Fruit fly (Drosophila melanogaster) whole organism, embryonic: ENCODE results near the gene CG31551.
A peak's percentile ranks its signal among the peaks of the same experiment; 100 is the strongest.

Source experiments
- Ada2b ChIP-seq: fragments of 200-800 bp; sonication (Bioruptor generic); IDR thresholded peaks from 2 replicates; pipeline ENCODE4 v1.3.6; 2022; ENCODE audit warnings: missing biosample characterization, missing genetic modification characterization
- B-H2 ChIP-seq: fragments of 200-800 bp; sonication (Bioruptor generic); optimal IDR thresholded peaks from 2 replicates; lab custom pipeline; 2018; ENCODE audit warnings: missing biosample characterization, mild to moderate bottlenecking, missing genetic modification characterization
- Blimp-1 ChIP-seq: fragments of 200-800 bp; sonication (Bioruptor generic); optimal IDR thresholded peaks from 3 replicates; lab custom pipeline; 2018; ENCODE audit warnings: missing biosample characterization, missing genetic modification characterization, mild to moderate bottlenecking, moderate library complexity, missing genetic modification reagents
- CG10654 ChIP-seq: fragments of 200-800 bp; sonication (Bioruptor generic); optimal IDR thresholded peaks from 2 replicates; lab custom pipeline; 2016; ENCODE audit warnings: missing biosample characterization, missing genetic modification characterization
- CG15073 ChIP-seq: fragments of 200-800 bp; sonication (Bioruptor generic); optimal IDR thresholded peaks from 2 replicates; lab custom pipeline; 2016; ENCODE audit warnings: missing biosample characterization, missing genetic modification characterization
- CG15514 ChIP-seq: fragments of 200-800 bp; sonication (Bioruptor generic); optimal IDR thresholded peaks from 3 replicates; lab custom pipeline; 2017; ENCODE audit warnings: missing biosample characterization, missing genetic modification characterization, mild to moderate bottlenecking, moderate library complexity, missing genetic modification reagents
- CG16813 ChIP-seq: fragments of 200-800 bp; sonication (Bioruptor generic); IDR thresholded peaks from 3 replicates; pipeline ENCODE4 v1.3.6; 2022; ENCODE audit warnings: missing biosample characterization, missing genetic modification characterization; ENCODE audit not compliant: partially characterized antibody
- CG17568 ChIP-seq: fragments of 200-800 bp; sonication (Bioruptor generic); optimal IDR thresholded peaks from 2 replicates; lab custom pipeline; 2018; ENCODE audit warnings: missing biosample characterization, mild to moderate bottlenecking, missing genetic modification characterization, moderate library complexity
- CG2116 ChIP-seq: fragments of 200-800 bp; sonication (Bioruptor generic); optimal IDR thresholded peaks from 3 replicates; lab custom pipeline; 2018; ENCODE audit warnings: missing biosample characterization, mild to moderate bottlenecking, missing genetic modification characterization
- CG2129 ChIP-seq: fragments of 200-800 bp; sonication (Bioruptor generic); IDR thresholded peaks from 2 replicates; pipeline ENCODE4 v1.3.6; 2022; ENCODE audit warnings: missing biosample characterization, missing genetic modification characterization; ENCODE audit not compliant: partially characterized antibody
- CG31224 ChIP-seq: fragments of 200-800 bp; sonication (Bioruptor generic); IDR thresholded peaks from 2 replicates; pipeline ENCODE4 v1.3.6; 2022; ENCODE audit warnings: missing biosample characterization, missing genetic modification characterization
- CG32767 ChIP-seq: fragments of 200-800 bp; sonication (Bioruptor generic); IDR thresholded peaks from 2 replicates; pipeline ENCODE4 v1.3.6; 2022; ENCODE audit warnings: missing biosample characterization, missing genetic modification characterization
- CG34376 ChIP-seq: fragments of 200-800 bp; sonication (Bioruptor generic); optimal IDR thresholded peaks from 2 replicates; lab custom pipeline; 2018; ENCODE audit warnings: missing biosample characterization, mild to moderate bottlenecking, missing genetic modification characterization
- CG4617 ChIP-seq: fragments of 200-800 bp; sonication (Bioruptor generic); optimal IDR thresholded peaks from 3 replicates; lab custom pipeline; 2016; ENCODE audit warnings: missing biosample characterization, missing genetic modification characterization, borderline replicate concordance
- CG8281 ChIP-seq: fragments of 200-800 bp; sonication (Bioruptor generic); optimal IDR thresholded peaks from 2 replicates; lab custom pipeline; 2018; ENCODE audit warnings: missing biosample characterization, mild to moderate bottlenecking, missing genetic modification characterization, moderate library complexity
- CG8359 ChIP-seq: fragments of 200-800 bp; sonication (Bioruptor generic); optimal IDR thresholded peaks from 2 replicates; lab custom pipeline; 2017; ENCODE audit warnings: missing biosample characterization, mild to moderate bottlenecking, missing genetic modification characterization, borderline replicate concordance
- CG8765 ChIP-seq: fragments of 200-800 bp; sonication (Bioruptor generic); IDR thresholded peaks from 2 replicates; pipeline ENCODE4 v1.3.6; 2022; ENCODE audit warnings: missing biosample characterization, missing genetic modification characterization
- CG9437 ChIP-seq: fragments of 200-800 bp; sonication (Bioruptor generic); optimal IDR thresholded peaks from 2 replicates; lab custom pipeline; 2018; ENCODE audit warnings: missing biosample characterization, mild to moderate bottlenecking, missing genetic modification characterization
- CG9817 ChIP-seq: fragments of 200-800 bp; sonication (Bioruptor generic); optimal IDR thresholded peaks from 2 replicates; lab custom pipeline; 2018; ENCODE audit warnings: missing biosample characterization, mild to moderate bottlenecking, missing genetic modification characterization, moderate library complexity
- CG9876 ChIP-seq: fragments of 200-800 bp; sonication (Bioruptor generic); optimal IDR thresholded peaks from 2 replicates; lab custom pipeline; 2016; ENCODE audit warnings: missing biosample characterization, missing genetic modification characterization
- CoRest ChIP-seq: fragments of 200-800 bp; sonication (Bioruptor generic); optimal IDR thresholded peaks from 3 replicates; lab custom pipeline; 2018; ENCODE audit warnings: missing biosample characterization, mild to moderate bottlenecking, missing genetic modification characterization, moderate library complexity
- D19B ChIP-seq: fragments of 200-800 bp; sonication (Bioruptor generic); optimal IDR thresholded peaks from 2 replicates; lab custom pipeline; 2017; ENCODE audit warnings: missing biosample characterization, mild to moderate bottlenecking, missing genetic modification characterization
- Dbx ChIP-seq: fragments of 200-800 bp; sonication (Bioruptor generic); IDR thresholded peaks from 3 replicates; pipeline ENCODE4 v1.3.6; 2022; ENCODE audit warnings: missing biosample characterization, missing genetic modification characterization
- Deaf1 ChIP-seq: fragments of 200-800 bp; optimal IDR thresholded peaks from 3 replicates; lab custom pipeline; 2019; ENCODE audit warnings: missing biosample characterization, mild to moderate bottlenecking, missing genetic modification characterization, moderate library complexity
- Ets97D ChIP-seq: fragments of 200-800 bp; sonication (Bioruptor generic); optimal IDR thresholded peaks from 3 replicates; lab custom pipeline; 2016; ENCODE audit warnings: missing biosample characterization, missing genetic modification characterization
- H2.0 ChIP-seq: fragments of 200-800 bp; sonication (Bioruptor generic); IDR thresholded peaks from 2 replicates; pipeline ENCODE4 v1.3.6; 2022; ENCODE audit warnings: missing biosample characterization, missing genetic modification characterization
- HLH4C ChIP-seq: fragments of 200-800 bp; sonication (Bioruptor generic); IDR thresholded peaks from 3 replicates; pipeline ENCODE4 v1.3.6; 2022; ENCODE audit warnings: missing biosample characterization, missing genetic modification characterization; ENCODE audit not compliant: partially characterized antibody
- HmgD ChIP-seq: fragments of 200-800 bp; sonication (Bioruptor generic); optimal IDR thresholded peaks from 3 replicates; lab custom pipeline; 2016; ENCODE audit warnings: missing biosample characterization, missing genetic modification characterization
- NK7.1 ChIP-seq: fragments of 200-800 bp; sonication (Bioruptor generic); optimal IDR thresholded peaks from 3 replicates; lab custom pipeline; 2016; ENCODE audit warnings: missing biosample characterization, missing genetic modification characterization
- Scr ChIP-seq: fragments of 200-800 bp; sonication (Bioruptor generic); IDR thresholded peaks from 2 replicates; pipeline ENCODE4 v1.3.6; 2022; ENCODE audit warnings: missing biosample characterization, missing genetic modification characterization; ENCODE audit not compliant: partially characterized antibody
- ab ChIP-seq: fragments of 200-800 bp; sonication (Bioruptor generic); optimal IDR thresholded peaks from 2 replicates; lab custom pipeline; 2016; ENCODE audit warnings: missing biosample characterization, missing genetic modification characterization
- abd-A ChIP-seq: fragments of 200-800 bp; sonication (Bioruptor generic); optimal IDR thresholded peaks from 3 replicates; lab custom pipeline; 2019; ENCODE audit warnings: missing biosample characterization, mild to moderate bottlenecking, missing genetic modification characterization, moderate library complexity
- cg ChIP-seq: fragments of 200-800 bp; sonication (Bioruptor generic); optimal IDR thresholded peaks from 3 replicates; lab custom pipeline; 2019; ENCODE audit warnings: missing biosample characterization, mild to moderate bottlenecking, missing genetic modification characterization, moderate library complexity
- corto ChIP-seq: fragments of 200-800 bp; sonication (Bioruptor generic); optimal IDR thresholded peaks from 2 replicates; lab custom pipeline; 2016; ENCODE audit warnings: missing biosample characterization, mild to moderate bottlenecking, missing genetic modification characterization, moderate library complexity
- danr ChIP-seq: fragments of 200-800 bp; sonication (Bioruptor generic); IDR thresholded peaks from 2 replicates; pipeline ENCODE4 v1.3.6; 2022; ENCODE audit warnings: missing biosample characterization, missing genetic modification characterization
- dm ChIP-seq: fragments of 200-800 bp; sonication (Bioruptor generic); optimal IDR thresholded peaks from 3 replicates; lab custom pipeline; 2016; ENCODE audit warnings: missing biosample characterization, missing genetic modification characterization
- grn ChIP-seq: fragments of 200-800 bp; sonication (Bioruptor generic); optimal IDR thresholded peaks from 3 replicates; lab custom pipeline; 2017; ENCODE audit warnings: missing biosample characterization, missing genetic modification characterization
- jing ChIP-seq: fragments of 200-800 bp; sonication (Bioruptor generic); optimal IDR thresholded peaks from 2 replicates; lab custom pipeline; 2018; ENCODE audit warnings: missing biosample characterization, mild to moderate bottlenecking, missing genetic modification characterization
- knrl ChIP-seq: fragments of 200-800 bp; sonication (Bioruptor generic); IDR thresholded peaks from 3 replicates; pipeline ENCODE4 v1.3.6; 2022; ENCODE audit warnings: missing biosample characterization, missing genetic modification characterization; ENCODE audit not compliant: partially characterized antibody
- maf-S ChIP-seq: fragments of 200-800 bp; sonication (Bioruptor generic); optimal IDR thresholded peaks from 2 replicates; lab custom pipeline; 2016; ENCODE audit warnings: missing biosample characterization, missing genetic modification characterization
- mld ChIP-seq: fragments of 200-800 bp; sonication (Bioruptor generic); IDR thresholded peaks from 3 replicates; pipeline ENCODE4 v1.3.6; 2022; ENCODE audit warnings: missing biosample characterization, missing genetic modification characterization; ENCODE audit not compliant: partially characterized antibody
- nau ChIP-seq: fragments of 200-800 bp; sonication (Bioruptor generic); optimal IDR thresholded peaks from 3 replicates; lab custom pipeline; 2017; ENCODE audit warnings: missing biosample characterization, mild to moderate bottlenecking, missing genetic modification characterization, missing genetic modification reagents
- nerfin-1 ChIP-seq: fragments of 200-800 bp; sonication (Bioruptor generic); optimal IDR thresholded peaks from 3 replicates; lab custom pipeline; 2019; ENCODE audit warnings: missing biosample characterization, mild to moderate bottlenecking, missing genetic modification characterization, moderate library complexity
- onecut ChIP-seq: fragments of 200-800 bp; sonication (Bioruptor generic); IDR thresholded peaks from 2 replicates; pipeline ENCODE4 v1.3.6; 2022; ENCODE audit warnings: missing biosample characterization, missing genetic modification characterization
- pfk ChIP-seq: fragments of 200-800 bp; sonication (Bioruptor generic); optimal IDR thresholded peaks from 2 replicates; lab custom pipeline; 2018; ENCODE audit warnings: missing biosample characterization, mild to moderate bottlenecking, missing genetic modification characterization, moderate library complexity
- sens ChIP-seq: fragments of 200-800 bp; sonication (Bioruptor generic); peaks from one replicate; lab custom pipeline; 2016; ENCODE audit warnings: missing biosample characterization, missing genetic modification characterization
- slp2 ChIP-seq: fragments of 200-800 bp; sonication (Bioruptor generic); optimal IDR thresholded peaks from 2 replicates; lab custom pipeline; 2016; ENCODE audit warnings: missing biosample characterization, missing genetic modification characterization
- sug ChIP-seq: fragments of 200-800 bp; optimal IDR thresholded peaks from 2 replicates; lab custom pipeline; 2019; ENCODE audit warnings: missing biosample characterization, mild to moderate bottlenecking, missing genetic modification characterization, moderate library complexity
- trh ChIP-seq: fragments of 200-800 bp; sonication (Bioruptor generic); optimal IDR thresholded peaks from 2 replicates; lab custom pipeline; 2016; ENCODE audit warnings: missing biosample characterization, missing genetic modification characterization
- twi ChIP-seq: fragments of 200-800 bp; optimal IDR thresholded peaks from 2 replicates; lab custom pipeline; 2019; ENCODE audit warnings: missing biosample characterization, mild to moderate bottlenecking, missing genetic modification characterization, moderate library complexity

The CG31551 gene

dm6 chr3R:5601044-5601523 lies 26.6 kb upstream of the CG31551 start, which contains the start of the genes kra and SecS (continued):
- TF ChIP-seq nau (GFP tag; lab: Kevin White, UChicago), result no peak
- TF ChIP-seq trh (GFP tag; lab: Kevin White, UChicago), result peak; percentile 35
- peak; percentile 78 for TF ChIP-seq CG2116 (GFP tag; lab: Kevin White, UChicago)
- TF ChIP-seq CG34376 (GFP tag; lab: Kevin White, UChicago), result no peak
- no peak for TF ChIP-seq ab (GFP tag; lab: Kevin White, UChicago)
- peak; percentile 83 for TF ChIP-seq CG15514
- TF ChIP-seq jing (GFP tag; lab: Kevin White, UChicago), result no peak
- TF ChIP-seq cg, result no peak
- peak; percentile 92 for TF ChIP-seq sens (GFP tag; lab: Kevin White, UChicago)
- no peak for TF ChIP-seq danr (GFP tag; lab: Robert Waterston, UW)
- no peak for TF ChIP-seq grn (GFP tag; lab: Kevin White, UChicago)
- TF ChIP-seq CG10654 (GFP tag; lab: Kevin White, UChicago), result peak; percentile 62
- TF ChIP-seq B-H2 (GFP tag; lab: Kevin White, UChicago), result peak; percentile 58
- no peak for TF ChIP-seq CG8359 (GFP tag; lab: Kevin White, UChicago)
- no peak for TF ChIP-seq CG17568 (GFP tag; lab: Kevin White, UChicago)
- no peak for TF ChIP-seq CG2129 (GFP tag; lab: Robert Waterston, UW)
- peak; percentile 4 for TF ChIP-seq D19B (GFP tag; lab: Kevin White, UChicago)
- peak; percentile 86 for TF ChIP-seq CG4617 (GFP tag; lab: Kevin White, UChicago)
- TF ChIP-seq CoRest (tag; lab: Kevin White, UChicago), result peak; percentile 79
- TF ChIP-seq CG9876 (GFP tag; lab: Kevin White, UChicago), result peak; percentile 44
- no peak for TF ChIP-seq CG8281
- no peak for TF ChIP-seq mld (GFP tag; lab: Robert Waterston, UW)
- TF ChIP-seq Ets97D (GFP tag; lab: Kevin White, UChicago), result peak; percentile 92
- peak; percentile 27 for TF ChIP-seq twi (tag; lab: Kevin White, UChicago)
- TF ChIP-seq CG31224 (GFP tag; lab: Robert Waterston, UW), result no peak
- peak; percentile 37 for TF ChIP-seq sug (tag; lab: Kevin White, UChicago)
- no peak for TF ChIP-seq CG32767 (GFP tag; lab: Robert Waterston, UW)
- peak; percentile 75 for TF ChIP-seq CG9817
- no peak for TF ChIP-seq Scr (GFP tag; lab: Robert Waterston, UW)
- peak; percentile 36 for TF ChIP-seq slp2
- no peak for TF ChIP-seq Ada2b (GFP tag; lab: Robert Waterston, UW)
- TF ChIP-seq CG16813 (GFP tag; lab: Robert Waterston, UW), result no peak
- TF ChIP-seq abd-A (tag; lab: Kevin White, UChicago), result no peak
- no peak for TF ChIP-seq Dbx (GFP tag; lab: Robert Waterston, UW)
- peak; percentile 66 for TF ChIP-seq maf-S (GFP tag; lab: Kevin White, UChicago)
- TF ChIP-seq HmgD, result no peak
- peak; percentile 45 for TF ChIP-seq corto (GFP tag; lab: Kevin White, UChicago)
- no peak for TF ChIP-seq Deaf1 (tag; lab: Kevin White, UChicago)
- no peak for TF ChIP-seq onecut (GFP tag; lab: Robert Waterston, UW)
- TF ChIP-seq H2.0, result no peak
- no peak for TF ChIP-seq NK7.1 (GFP tag; lab: Kevin White, UChicago)
- peak; percentile 47 for TF ChIP-seq nerfin-1 (tag; lab: Kevin White, UChicago)
- TF ChIP-seq CG8765 (GFP tag; lab: Robert Waterston, UW), result no peak
- TF ChIP-seq knrl, result no peak
- TF ChIP-seq HLH4C (GFP tag; lab: Robert Waterston, UW), result no peak
- TF ChIP-seq Blimp-1, result peak; percentile 71
- peak; percentile 4 for TF ChIP-seq CG9437 (GFP tag; lab: Kevin White, UChicago)
- TF ChIP-seq dm, result no peak
- no peak for TF ChIP-seq pfk (GFP tag; lab: Kevin White, UChicago)
- no peak for TF ChIP-seq CG15073 (GFP tag; lab: Kevin White, UChicago)
